Worm (Caenorhabditis elegans): Measurements from ENCODE around the gene sri-71.

sri-71 gene

DNA sequence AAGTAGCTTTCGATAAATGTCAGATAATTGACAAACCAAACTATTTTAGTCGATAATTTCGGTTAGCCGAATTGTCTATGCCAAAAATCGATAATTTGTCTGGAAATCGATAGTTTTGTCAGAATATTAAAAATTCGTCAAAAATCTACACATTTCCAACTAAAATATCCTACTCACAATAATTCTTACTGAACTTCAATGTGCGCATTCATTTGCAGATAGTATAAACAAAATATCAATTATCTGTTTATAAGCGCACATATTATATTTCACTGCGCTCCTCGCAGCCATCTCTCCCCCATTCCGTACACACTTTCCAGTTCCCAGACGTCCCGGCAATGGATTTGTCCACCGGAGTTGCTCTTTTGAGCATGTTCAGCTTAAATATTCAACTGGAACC, 2.8 kb upstream of the sri-71 start, which contains the start of gene lgc-28:
lgc-28 (plus strand) TSS at position 301 of the 400 bp plus-strand sequence.
- TF ChIP-seq daf-8 (GFP tag; IDR thresholded peaks at IDR 0.05) (no peak), spr-3 (GFP tag; optimal IDR thresholded peaks at IDR 0.05) (no peak), zfp-2 (tag; optimal IDR thresholded peaks at IDR 0.05) (no peak), attf-4 (tag; optimal IDR thresholded peaks at IDR 0.05) (no peak), rbr-2 (tag; optimal IDR thresholded peaks at IDR 0.05) (no peak), nhr-76 (tag; optimal IDR thresholded peaks at IDR 0.05) (no peak), nhr-25 (tag; optimal IDR thresholded peaks at IDR 0.05; ENCODE audit: borderline replicate concordance, insufficient read depth) (no peak), nhr-48 (tag; optimal IDR thresholded peaks at IDR 0.05) (no peak), dpl-1 (GFP tag; optimal IDR thresholded peaks at IDR 0.05) (no peak), Y5F2A.4 (GFP tag; optimal IDR thresholded peaks at IDR 0.05) (no peak), madf-5 (GFP tag; IDR thresholded peaks at IDR 0.05) (no peak), ctbp-1 (GFP tag; IDR thresholded peaks at IDR 0.05) (no peak), unc-62 (GFP tag; optimal IDR thresholded peaks at IDR 0.05 in 1 of 2) (no peak), unc-62 (tag; optimal IDR thresholded peaks at IDR 0.05) (no peak), skn-1 (tag; optimal IDR thresholded peaks at IDR 0.05) (no peak), daf-19 (GFP tag; conservative IDR thresholded peaks at IDR 0.05) (no peak), nhr-11 (tag; optimal IDR thresholded peaks at IDR 0.05) (no peak), ces-1 (GFP tag; optimal IDR thresholded peaks at IDR 0.05) (no peak), ztf-11 (tag; optimal IDR thresholded peaks at IDR 0.05) (no peak), dmd-8 (GFP tag; IDR thresholded peaks at IDR 0.05) (no peak), zfp-3 (GFP tag; conservative IDR thresholded peaks at IDR 0.05) (no peak)

DNA sequence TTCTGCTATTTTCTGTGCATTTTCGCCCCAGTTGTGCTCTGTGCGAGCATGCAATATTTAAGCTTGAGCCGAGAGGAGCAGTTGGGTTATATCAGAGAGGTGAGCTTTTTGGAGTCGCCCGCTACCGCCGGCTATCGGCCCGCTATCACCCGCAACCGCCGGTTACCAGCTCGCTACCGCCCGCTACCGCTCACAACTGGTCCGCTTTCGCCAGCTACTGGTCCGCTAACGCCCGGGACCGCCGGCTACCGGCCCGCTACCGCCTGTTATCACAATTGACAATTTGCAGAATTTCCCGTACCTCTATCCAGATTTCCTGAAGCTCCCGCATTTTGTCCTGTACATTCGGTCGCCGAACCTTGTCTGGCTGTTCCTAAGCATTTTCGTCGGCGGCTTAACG, 852 bp downstream of the sri-71 start:
- TF ChIP-seq nhr-25 (tag; optimal IDR thresholded peaks at IDR 0.05; ENCODE audit: borderline replicate concordance, insufficient read depth) (no peak), F26F4.8 (GFP tag; conservative IDR thresholded peaks at IDR 0.05) (0 out of 2 replicates have a peak, but pooled peaks have one; percentile 26), set-16 (GFP tag; IDR thresholded peaks at IDR 0.05) (peak; percentile 91), egl-43 (GFP tag; IDR thresholded peaks at IDR 0.05) (peak; percentile 67; the same call in 1 of the 2 replicates)

DNA sequence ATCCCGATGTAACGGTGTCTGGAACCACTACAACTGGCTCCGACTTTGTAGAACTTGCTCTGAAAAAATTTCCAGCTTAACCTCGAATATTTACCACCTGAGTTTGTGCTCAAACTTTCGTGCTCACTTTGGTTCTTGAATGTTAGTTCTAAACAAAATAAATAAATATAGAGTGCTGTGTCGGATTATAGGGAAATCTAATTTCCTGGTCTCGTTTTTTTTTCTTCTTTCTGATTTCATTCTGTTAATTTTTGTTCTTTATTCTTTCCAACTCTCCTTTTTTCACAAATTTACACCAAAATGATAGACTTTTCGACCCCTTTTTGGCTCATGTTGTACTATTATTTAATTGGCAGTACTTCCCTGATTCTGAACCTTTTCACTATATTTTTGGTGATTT, 1.7 kb downstream of the sri-71 start, which contains the start of gene sri-37:
sri-37 (plus strand) TSS at position 301 of the 400 bp plus-strand sequence.
- TF ChIP-seq dpl-1 (GFP tag; optimal IDR thresholded peaks at IDR 0.05), result no peak
- TF ChIP-seq hmg-1.1 (GFP tag; IDR thresholded peaks at IDR 0.05), result no peak
- TF ChIP-seq Y48G9A.11 (GFP tag; IDR thresholded peaks at IDR 0.05), result no peak
- TF ChIP-seq unc-130 (GFP tag; optimal IDR thresholded peaks at IDR 0.05), result no peak
- no peak for TF ChIP-seq pha-4 (GFP tag; IDR thresholded peaks at IDR 0.05)
- TF ChIP-seq pha-4 (tag; optimal IDR thresholded peaks at IDR 0.05), result no peak
- no peak for TF ChIP-seq snpc-1.2 (GFP tag; IDR thresholded peaks at IDR 0.05)
- TF ChIP-seq ceh-44 (GFP tag; IDR thresholded peaks at IDR 0.05), result no peak
- no peak for TF ChIP-seq zag-1 (tag; optimal IDR thresholded peaks at IDR 0.05)
- TF ChIP-seq egl-43 (GFP tag; IDR thresholded peaks at IDR 0.05), result no peak

ce11 chrII:2631169-2631568, 3.6 kb downstream of the sri-71 start, which contains the start of gene D2062.1:
Gene D2062.1 (plus strand): TSS chrII:2631469.
- TF ChIP-seq arid-1 (GFP tag; conservative IDR thresholded peaks at IDR 0.05), result no peak
- no peak for TF ChIP-seq attf-4 (tag; optimal IDR thresholded peaks at IDR 0.05)
- no peak for TF ChIP-seq Y48G9A.11 (GFP tag; IDR thresholded peaks at IDR 0.05)

DNA sequence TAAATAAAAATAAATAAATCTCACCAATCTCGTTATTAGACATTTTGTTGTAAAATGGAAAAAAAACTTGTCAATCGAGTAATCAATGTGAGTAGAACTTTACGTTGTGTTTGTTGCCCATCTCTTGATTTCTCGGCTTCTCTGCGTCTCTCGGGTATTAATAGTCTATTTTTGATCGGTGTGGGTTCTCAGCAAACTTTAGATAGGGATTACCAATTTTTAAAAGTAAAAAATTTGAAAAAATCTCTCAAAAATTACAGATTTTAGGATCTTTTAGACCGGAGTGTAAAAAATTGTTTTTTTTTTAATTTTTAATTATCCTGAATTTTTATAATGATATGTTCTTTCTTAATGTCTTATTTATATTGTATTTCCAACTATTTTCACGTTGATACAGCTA, 9.8 kb downstream of the sri-71 start, which contains the start of gene F22E5.21:
F22E5.21 (minus strand) TSS at position 101 of the 400 bp plus-strand sequence.
- no peak for TF ChIP-seq nhr-102 (tag; optimal IDR thresholded peaks at IDR 0.05)
- TF ChIP-seq nhr-11 (tag; optimal IDR thresholded peaks at IDR 0.05), result no peak
- TF ChIP-seq lin-15B (tag; optimal IDR thresholded peaks at IDR 0.05), result no peak
- no peak for TF ChIP-seq set-16 (GFP tag; IDR thresholded peaks at IDR 0.05)
- TF ChIP-seq hif-1 (tag; optimal IDR thresholded peaks at IDR 0.05), result no peak
- no peak for TF ChIP-seq F44E2.7 (GFP tag; IDR thresholded peaks at IDR 0.05)
- no peak for TF ChIP-seq mxl-3 (GFP tag; optimal IDR thresholded peaks at IDR 0.05)
- no peak for TF ChIP-seq nhr-237 (tag; optimal IDR thresholded peaks at IDR 0.05)
- no peak for TF ChIP-seq hmg-1.1 (GFP tag; IDR thresholded peaks at IDR 0.05)
- TF ChIP-seq fkh-10 (GFP tag; optimal IDR thresholded peaks at IDR 0.05), result no peak
- no peak for TF ChIP-seq nhr-28 (tag; optimal IDR thresholded peaks at IDR 0.05)
- no peak for TF ChIP-seq daf-12 (tag; optimal IDR thresholded peaks at IDR 0.05)
- no peak for TF ChIP-seq nhr-10 (tag; optimal IDR thresholded peaks at IDR 0.05)
- no peak for TF ChIP-seq ceh-62 (tag; optimal IDR thresholded peaks at IDR 0.05)
- TF ChIP-seq R02D3.7 (tag; optimal IDR thresholded peaks at IDR 0.05), result no peak
- TF ChIP-seq lin-13 (GFP tag; optimal IDR thresholded peaks at IDR 0.05), result no peak
- TF ChIP-seq skn-1 (tag; optimal IDR thresholded peaks at IDR 0.05), result no peak
